Fruit fly (Drosophila melanogaster): ENCODE measurements around the gene CG34267.

- TF ChIP-seq CG8478 (optimal IDR thresholded peaks at IDR 0.05) (no peak), CTCF (optimal IDR thresholded peaks at IDR 0.05) (no peak)
Observed at dm6 chr3L:524246-524645, 24.0 kb upstream of the CG34267 start.
